Fruit fly (Drosophila melanogaster): Measurements from ENCODE around the gene CG42371.
A peak's percentile ranks its signal among the peaks of the same experiment; 100 is the strongest.

The CG42371 gene

DNA sequence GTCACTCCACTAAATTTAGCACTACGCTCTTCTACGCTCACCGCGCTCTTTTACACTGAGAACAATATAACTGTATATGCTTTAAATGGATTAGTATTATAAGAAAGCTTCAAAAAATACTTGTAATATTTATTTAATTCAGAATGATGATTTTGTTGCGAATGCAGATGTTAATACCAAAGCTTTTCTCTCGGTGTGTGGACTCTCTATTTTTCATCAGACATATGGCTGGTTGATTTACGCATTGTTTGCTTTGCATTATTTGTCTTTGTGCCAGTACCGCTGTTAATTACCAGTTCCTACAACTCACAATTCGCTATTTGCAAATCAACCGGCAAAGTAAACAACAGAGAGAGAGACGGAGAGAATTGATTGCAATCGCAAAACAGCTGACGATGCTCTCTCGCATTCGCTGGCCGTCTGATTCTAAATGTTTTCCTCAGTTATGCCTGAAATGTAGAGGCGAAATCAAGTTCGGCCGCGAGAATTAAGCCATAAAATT lies 4.7 kb upstream of the CG42371 start (continued):
- TF ChIP-seq CG1603 (tag; optimal IDR thresholded peaks at IDR 0.05) (peak; percentile 96), Usf (GFP tag; optimal IDR thresholded peaks at IDR 0.05) (peak; percentile 86), Oaz (GFP tag; IDR thresholded peaks at IDR 0.05) (peak; percentile 96), abd-A (tag; optimal IDR thresholded peaks at IDR 0.05) (peak; percentile 48), pita (GFP tag; optimal IDR thresholded peaks at IDR 0.05) (no peak), CG18011 (GFP tag; optimal IDR thresholded peaks at IDR 0.05) (peak; percentile 91), row (GFP tag; IDR thresholded peaks at IDR 0.05) (peak; percentile 99), Max (GFP tag; optimal IDR thresholded peaks at IDR 0.05) (peak; percentile 89), CG2678 (tag; optimal IDR thresholded peaks at IDR 0.05) (peak; percentile 98), aop (GFP tag; IDR thresholded peaks at IDR 0.05) (peak; percentile 97), sima (GFP tag; optimal IDR thresholded peaks at IDR 0.05) (peak; percentile 84), ara (GFP tag; IDR thresholded peaks at IDR 0.05) (peak; percentile 97), CG8281 (tag; optimal IDR thresholded peaks at IDR 0.05) (peak; percentile 81), so (GFP tag; IDR thresholded peaks at IDR 0.05) (peak; percentile 98), CG13424 (tag; optimal IDR thresholded peaks at IDR 0.05) (peak; percentile 97), D19B (GFP tag; optimal IDR thresholded peaks at IDR 0.05) (peak; percentile 86), bigmax (GFP tag; optimal IDR thresholded peaks at IDR 0.05) (peak; percentile 65), Ravus (GFP tag; IDR thresholded peaks at IDR 0.05) (peak; percentile 95), tna (GFP tag; IDR thresholded peaks at IDR 0.05; ENCODE audit: partially characterized antibody) (no peak), CG14441 (GFP tag; IDR thresholded peaks at IDR 0.05) (peak; percentile 98), salm (tag; optimal IDR thresholded peaks at IDR 0.05) (peak; percentile 93), NfI (GFP tag; optimal IDR thresholded peaks at IDR 0.05) (peak; percentile 96), Dp (GFP tag; optimal IDR thresholded peaks at IDR 0.05) (peak; percentile 10), kay (GFP tag; optimal IDR thresholded peaks at IDR 0.05) (peak; percentile 96), sqz (GFP tag; optimal IDR thresholded peaks at IDR 0.05) (peak; percentile 78), shn (GFP tag; optimal IDR thresholded peaks at IDR 0.05) (peak; percentile 94), tx (GFP tag; optimal IDR thresholded peaks at IDR 0.05) (peak; percentile 94), CG2120 (GFP tag; optimal IDR thresholded peaks at IDR 0.05) (peak; percentile 99), cwo (GFP tag; optimal IDR thresholded peaks at IDR 0.05) (peak; percentile 91), hb (GFP tag; IDR thresholded peaks at IDR 0.05; ENCODE audit: partially characterized antibody) (no peak), maf-S (GFP tag; optimal IDR thresholded peaks at IDR 0.05) (peak; percentile 94), Atf6 (GFP tag; IDR thresholded peaks at IDR 0.05) (peak; percentile 99), CG11085 (GFP tag; IDR thresholded peaks at IDR 0.05) (peak; percentile 95), fd102C (GFP tag; optimal IDR thresholded peaks at IDR 0.05) (peak; percentile 83), CG11398 (GFP tag; optimal IDR thresholded peaks at IDR 0.05) (peak; percentile 90), H15 (GFP tag; IDR thresholded peaks at IDR 0.05) (peak; percentile 96), cato (GFP tag; optimal IDR thresholded peaks at IDR 0.05; ENCODE audit: borderline replicate concordance) (peak; percentile 92), CG1792 (GFP tag; optimal IDR thresholded peaks at IDR 0.05) (peak; percentile 91), CG4730 (GFP tag; IDR thresholded peaks at IDR 0.05) (peak; percentile 95), odd (GFP tag; optimal IDR thresholded peaks at IDR 0.05) (peak; percentile 95), Scr (GFP tag; IDR thresholded peaks at IDR 0.05; ENCODE audit: partially characterized antibody) (no peak), CG3281 (GFP tag; optimal IDR thresholded peaks at IDR 0.05) (peak; percentile 95), CG7786 (GFP tag; optimal IDR thresholded peaks at IDR 0.05) (peak; percentile 97), Nf-YA (GFP tag; IDR thresholded peaks at IDR 0.05) (peak; percentile 96), twi (tag; optimal IDR thresholded peaks at IDR 0.05) (peak; percentile 92), CG2116 (GFP tag; optimal IDR thresholded peaks at IDR 0.05) (peak; percentile 89), bbx (GFP tag; IDR thresholded peaks at IDR 0.05; ENCODE audit: partially characterized antibody) (no peak), da (GFP tag; optimal IDR thresholded peaks at IDR 0.05) (peak; percentile 84), CG10462 (GFP tag; optimal IDR thresholded peaks at IDR 0.05) (peak; percentile 91), Mrtf (GFP tag; IDR thresholded peaks at IDR 0.05) (peak; percentile 98)

Measured in whole organism, embryonic.